Worm (Caenorhabditis elegans) whole organism, L4/young adult: ENCODE measurements around the gene ccz-1.

Experiments
- W03F9.2 ChIP-seq: fragments of 150-350 bp; optimal IDR thresholded peaks from 2 replicates; lab custom pipeline; 2014; ENCODE audit warnings: missing biosample characterization, missing genetic modification characterization
- dao-5 ChIP-seq: sonication (generic microtip); optimal IDR thresholded peaks from 2 replicates; lab custom pipeline; 2016; ENCODE audit warnings: missing genotype, missing genetic modification characterization, moderate library complexity, missing compliant biosample characterization

- no peak for TF ChIP-seq dao-5 (tag; lab: Kevin White, UChicago)
- TF ChIP-seq W03F9.2 (tag; lab: Kevin White, UChicago) = no peak
Measured at ce11 chrV:13686513-13686912, 7.8 kb downstream of the ccz-1 start.
